Worm (Caenorhabditis elegans): Measurements from ENCODE around the gene ugt-57.

ce11 chrX:6970134-6970533, 21.4 kb upstream of the ugt-57 start:
- TF ChIP-seq nhr-12 (tag; optimal IDR thresholded peaks at IDR 0.05) (no peak), lin-13 (tag; optimal IDR thresholded peaks at IDR 0.05) (no peak), mep-1 (tag; optimal IDR thresholded peaks at IDR 0.05) (no peak), flh-1 (GFP tag; optimal IDR thresholded peaks at IDR 0.05) (no peak), nhr-28 (tag; optimal IDR thresholded peaks at IDR 0.05) (no peak), ces-1 (GFP tag; optimal IDR thresholded peaks at IDR 0.05) (peak; percentile 84)

All from whole organism, mixed stage, embryonic.